Fruit fly (Drosophila melanogaster) whole organism, prepupa: ENCODE data around the gene CG6937.

Experiments
- Blimp-1 ChIP-seq: fragments of 200-800 bp; sonication (Bioruptor generic); optimal IDR thresholded peaks from 3 replicates; lab custom pipeline; 2017; ENCODE audit warnings: missing biosample characterization, missing genetic modification characterization, mild to moderate bottlenecking, moderate library complexity, missing genetic modification reagents
- CG10669 ChIP-seq: fragments of 200-800 bp; sonication (Bioruptor generic); optimal IDR thresholded peaks from 3 replicates; lab custom pipeline; 2018; ENCODE audit warnings: missing biosample characterization, mild to moderate bottlenecking, missing genetic modification characterization, moderate library complexity
- CG11294 ChIP-seq: fragments of 200-800 bp; sonication (Bioruptor generic); IDR thresholded peaks from 2 replicates; pipeline ENCODE4 v1.3.6; 2022; ENCODE audit warnings: missing biosample characterization, missing genetic modification characterization
- CG11762 ChIP-seq: fragments of 200-800 bp; sonication (Bioruptor generic); optimal IDR thresholded peaks from 3 replicates; lab custom pipeline; 2016; ENCODE audit warnings: missing biosample characterization, missing genetic modification characterization; ENCODE audit not compliant: insufficient read depth
- CG11902 ChIP-seq: fragments of 200-800 bp; sonication (Bioruptor generic); optimal IDR thresholded peaks from 3 replicates; lab custom pipeline; 2016; ENCODE audit warnings: missing biosample characterization, missing genetic modification characterization
- CG1621 ChIP-seq: fragments of 200-800 bp; sonication (Bioruptor generic); optimal IDR thresholded peaks from 3 replicates; lab custom pipeline; 2018; ENCODE audit warnings: missing biosample characterization, mild to moderate bottlenecking, missing genetic modification characterization
- CG16779 ChIP-seq: fragments of 200-800 bp; sonication (Bioruptor generic); optimal IDR thresholded peaks from 3 replicates; lab custom pipeline; 2017; ENCODE audit warnings: missing biosample characterization, mild to moderate bottlenecking, missing genetic modification characterization
- CG3032 ChIP-seq: fragments of 200-800 bp; optimal IDR thresholded peaks from 2 replicates; lab custom pipeline; 2019; ENCODE audit warnings: missing biosample characterization, mild to moderate bottlenecking, missing genetic modification characterization, moderate library complexity
- CG31627 ChIP-seq: fragments of 200-800 bp; sonication (Bioruptor generic); optimal IDR thresholded peaks from 3 replicates; lab custom pipeline; 2016; ENCODE audit warnings: missing biosample characterization, missing genetic modification characterization
- CG32006 ChIP-seq: fragments of 200-800 bp; sonication (Bioruptor generic); optimal IDR thresholded peaks from 3 replicates; lab custom pipeline; 2017; ENCODE audit warnings: missing biosample characterization, mild to moderate bottlenecking, missing genetic modification characterization
- CG34406 ChIP-seq: fragments of 200-800 bp; sonication (Bioruptor generic); optimal IDR thresholded peaks from 3 replicates; lab custom pipeline; 2016; ENCODE audit warnings: missing biosample characterization, missing genetic modification characterization
- CG3919 ChIP-seq: fragments of 200-800 bp; sonication (Bioruptor generic); optimal IDR thresholded peaks from 3 replicates; lab custom pipeline; 2016; ENCODE audit warnings: missing biosample characterization, missing genetic modification characterization
- CG4318 ChIP-seq: fragments of 200-800 bp; sonication (Bioruptor generic); optimal IDR thresholded peaks from 3 replicates; lab custom pipeline; 2017; ENCODE audit warnings: missing biosample characterization, mild to moderate bottlenecking, missing genetic modification characterization
- CG6792 ChIP-seq: fragments of 200-800 bp; sonication (Bioruptor generic); optimal IDR thresholded peaks from 3 replicates; lab custom pipeline; 2016; ENCODE audit warnings: missing biosample characterization, missing genetic modification characterization
- CG6808 ChIP-seq: fragments of 200-800 bp; sonication (Bioruptor generic); optimal IDR thresholded peaks from 3 replicates; lab custom pipeline; 2017; ENCODE audit warnings: missing biosample characterization, missing genetic modification characterization, mild to moderate bottlenecking, moderate library complexity, missing genetic modification reagents
- CG8119 ChIP-seq: fragments of 200-800 bp; sonication (Bioruptor generic); IDR thresholded peaks from 3 replicates; pipeline ENCODE4 v1.3.6; 2022; ENCODE audit warnings: missing biosample characterization, missing genetic modification characterization
- CG8319 ChIP-seq: fragments of 200-800 bp; sonication (Bioruptor generic); optimal IDR thresholded peaks from 3 replicates; lab custom pipeline; 2016; ENCODE audit warnings: missing biosample characterization, missing genetic modification characterization
- CG8632 ChIP-seq: fragments of 200-800 bp; sonication (Bioruptor generic); optimal IDR thresholded peaks from 3 replicates; lab custom pipeline; 2016; ENCODE audit warnings: missing biosample characterization, missing genetic modification characterization
- Eip78C ChIP-seq: fragments of 200-800 bp; sonication (Bioruptor generic); peaks from one replicate; lab custom pipeline; 2016; ENCODE audit warnings: missing biosample characterization, missing genetic modification characterization
- Eip93F ChIP-seq: fragments of 200-800 bp; sonication (Bioruptor generic); optimal IDR thresholded peaks from 2 replicates; lab custom pipeline; 2016; ENCODE audit warnings: missing biosample characterization, mild to moderate bottlenecking, missing genetic modification characterization
- Ets21C ChIP-seq: fragments of 200-800 bp; sonication (Bioruptor generic); optimal IDR thresholded peaks from 3 replicates; lab custom pipeline; 2016; ENCODE audit warnings: missing biosample characterization, missing genetic modification characterization
- Ets96B ChIP-seq: fragments of 200-800 bp; optimal IDR thresholded peaks from 2 replicates; lab custom pipeline; 2019; ENCODE audit warnings: missing biosample characterization, mild to moderate bottlenecking, missing genetic modification characterization, moderate library complexity
- Gug ChIP-seq: fragments of 200-800 bp; sonication (Bioruptor generic); IDR thresholded peaks from 2 replicates; pipeline ENCODE4 v1.3.6; 2022; ENCODE audit warnings: missing biosample characterization, missing genetic modification characterization
- Hr38 ChIP-seq: sonication (Bioruptor generic); optimal IDR thresholded peaks from 2 replicates; lab custom pipeline; 2016; ENCODE audit warnings: missing biosample characterization, missing genetic modification characterization
- Hr39 ChIP-seq: fragments of 200-800 bp; sonication (Bioruptor generic); optimal IDR thresholded peaks from 2 replicates; lab custom pipeline; 2016; ENCODE audit warnings: missing biosample characterization, missing genetic modification characterization
- Hr4 ChIP-seq: fragments of 200-800 bp; sonication (Bioruptor generic); optimal IDR thresholded peaks from 3 replicates; lab custom pipeline; 2016; ENCODE audit warnings: missing biosample characterization, missing genetic modification characterization
- Lpt ChIP-seq: fragments of 200-800 bp; sonication (Bioruptor generic); optimal IDR thresholded peaks from 3 replicates; lab custom pipeline; 2016; ENCODE audit warnings: missing biosample characterization, missing genetic modification characterization
- Met ChIP-seq: fragments of 200-800 bp; sonication (Bioruptor generic); optimal IDR thresholded peaks from 3 replicates; lab custom pipeline; 2016; ENCODE audit warnings: missing biosample characterization, missing genetic modification characterization
- OdsH ChIP-seq: fragments of 200-800 bp; sonication (Bioruptor generic); optimal IDR thresholded peaks from 3 replicates; lab custom pipeline; 2016; ENCODE audit warnings: missing biosample characterization, missing genetic modification characterization
- Sox102F ChIP-seq: fragments of 200-800 bp; sonication (Bioruptor generic); optimal IDR thresholded peaks from 2 replicates; lab custom pipeline; 2016; ENCODE audit warnings: missing biosample characterization, mild to moderate bottlenecking, missing genetic modification characterization
- Sox14 ChIP-seq: fragments of 200-800 bp; sonication (Bioruptor generic); optimal IDR thresholded peaks from 3 replicates; lab custom pipeline; 2016; ENCODE audit warnings: missing biosample characterization, missing genetic modification characterization
- Sox15 ChIP-seq: fragments of 200-800 bp; sonication (Bioruptor generic); optimal IDR thresholded peaks from 3 replicates; lab custom pipeline; 2016; ENCODE audit warnings: missing biosample characterization, missing genetic modification characterization
- achi ChIP-seq: fragments of 200-800 bp; sonication (Bioruptor generic); optimal IDR thresholded peaks from 3 replicates; lab custom pipeline; 2016; ENCODE audit warnings: missing biosample characterization, missing genetic modification characterization
- cyc ChIP-seq: fragments of 200-800 bp; sonication (Bioruptor generic); optimal IDR thresholded peaks from 3 replicates; lab custom pipeline; 2016; ENCODE audit warnings: missing biosample characterization, missing genetic modification characterization
- dac ChIP-seq: fragments of 200-800 bp; sonication (Bioruptor generic); optimal IDR thresholded peaks from 2 replicates; lab custom pipeline; 2017; ENCODE audit warnings: missing biosample characterization, mild to moderate bottlenecking, missing genetic modification characterization
- dsx ChIP-seq: fragments of 200-800 bp; optimal IDR thresholded peaks from 3 replicates; lab custom pipeline; 2019; ENCODE audit warnings: missing biosample characterization, mild to moderate bottlenecking, missing genetic modification characterization, moderate library complexity; ENCODE audit not compliant: poor library complexity, severe bottlenecking
- eg ChIP-seq: fragments of 200-800 bp; sonication (Bioruptor generic); IDR thresholded peaks from 3 replicates; pipeline ENCODE4 v1.3.6; 2022; ENCODE audit warnings: missing biosample characterization, missing genetic modification characterization
- esn ChIP-seq: fragments of 200-800 bp; sonication (Bioruptor generic); optimal IDR thresholded peaks from 2 replicates; lab custom pipeline; 2016; ENCODE audit warnings: missing biosample characterization, mild to moderate bottlenecking, missing genetic modification characterization, moderate library complexity
- fkh ChIP-seq: fragments of 200-800 bp; sonication (Bioruptor generic); optimal IDR thresholded peaks from 3 replicates; lab custom pipeline; 2017; ENCODE audit warnings: missing biosample characterization, mild to moderate bottlenecking, missing genetic modification characterization, moderate library complexity
- lz ChIP-seq: fragments of 200-800 bp; sonication (Bioruptor generic); optimal IDR thresholded peaks from 3 replicates; lab custom pipeline; 2016; ENCODE audit warnings: missing biosample characterization, missing genetic modification characterization
- net ChIP-seq: fragments of 200-800 bp; sonication (Bioruptor generic); optimal IDR thresholded peaks from 3 replicates; lab custom pipeline; 2016; ENCODE audit warnings: missing biosample characterization, missing genetic modification characterization
- pdm3 ChIP-seq: fragments of 200-800 bp; sonication (Bioruptor generic); optimal IDR thresholded peaks from 3 replicates; lab custom pipeline; 2016; ENCODE audit warnings: missing biosample characterization, missing genetic modification characterization
- salr ChIP-seq, 2 experiments: fragments of 200-800 bp; sonication (Bioruptor generic); optimal IDR thresholded peaks; 3 replicates each; lab custom pipeline; 2016 to 2018; ENCODE audit warnings: missing biosample characterization in 2 of 2, missing genetic modification characterization in 2 of 2, mild to moderate bottlenecking in 1 of 2
- spab ChIP-seq: fragments of 200-800 bp; sonication (Bioruptor generic); optimal IDR thresholded peaks from 2 replicates; lab custom pipeline; 2017; ENCODE audit warnings: missing biosample characterization, mild to moderate bottlenecking, missing genetic modification characterization, missing genetic modification reagents
- ss ChIP-seq, 2 experiments: fragments of 200-800 bp; sonication (Bioruptor generic); optimal IDR thresholded peaks; 2 replicates in 1 of 2; 3 replicates in 1 of 2; lab custom pipeline; 2017 to 2018; ENCODE audit warnings: mild to moderate bottlenecking in 2 of 2, missing biosample characterization in 2 of 2, missing genetic modification characterization in 2 of 2, moderate library complexity in 1 of 2
- svp ChIP-seq: fragments of 200-800 bp; sonication (Bioruptor generic); peaks from one replicate; lab custom pipeline; 2016; ENCODE audit warnings: missing biosample characterization, missing genetic modification characterization
- topi ChIP-seq: fragments of 200-800 bp; sonication (Bioruptor generic); optimal IDR thresholded peaks from 3 replicates; lab custom pipeline; 2016; ENCODE audit warnings: missing biosample characterization, missing genetic modification characterization

Gene CG6937

DNA sequence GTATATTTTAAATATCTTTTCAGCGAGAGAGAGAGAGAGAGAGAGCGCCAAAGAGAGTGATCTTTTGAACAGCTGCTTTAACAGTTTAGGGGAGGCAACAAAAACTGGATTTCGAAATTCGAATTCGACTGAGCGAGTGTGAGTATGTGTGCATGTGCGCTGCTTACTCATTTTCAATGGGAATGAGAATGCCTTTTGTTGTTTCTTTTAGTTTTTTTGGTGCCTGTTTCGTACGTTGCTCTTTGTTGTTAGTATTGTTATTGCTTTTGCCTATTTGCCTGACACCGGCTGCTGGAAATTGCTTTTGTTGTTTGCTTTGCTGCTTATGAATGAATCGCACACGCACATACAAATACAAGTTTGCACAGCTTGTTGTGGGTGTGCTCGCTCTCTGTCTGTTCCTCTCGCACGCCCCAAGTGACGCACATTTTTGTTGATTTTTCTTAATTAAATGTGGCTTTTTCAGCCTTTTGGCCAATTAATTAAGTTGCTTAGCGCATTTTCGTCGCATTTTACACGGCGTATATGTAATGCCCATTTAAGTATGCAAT is 42.3 kb downstream of the CG6937 start (continued):
- TF ChIP-seq dac (GFP tag; lab: Kevin White, UChicago) (peak; percentile 64), CG6808 (GFP tag; lab: Kevin White, UChicago) (peak; percentile 93), pdm3 (peak; percentile 43), CG10669 (GFP tag; lab: Kevin White, UChicago) (peak; percentile 78), Hr4 (peak; percentile 49), eg (GFP tag; lab: Robert Waterston, UW) (peak; percentile 96), CG32006 (GFP tag; lab: Kevin White, UChicago) (peak; percentile 70), CG8632 (peak; percentile 56)

DNA sequence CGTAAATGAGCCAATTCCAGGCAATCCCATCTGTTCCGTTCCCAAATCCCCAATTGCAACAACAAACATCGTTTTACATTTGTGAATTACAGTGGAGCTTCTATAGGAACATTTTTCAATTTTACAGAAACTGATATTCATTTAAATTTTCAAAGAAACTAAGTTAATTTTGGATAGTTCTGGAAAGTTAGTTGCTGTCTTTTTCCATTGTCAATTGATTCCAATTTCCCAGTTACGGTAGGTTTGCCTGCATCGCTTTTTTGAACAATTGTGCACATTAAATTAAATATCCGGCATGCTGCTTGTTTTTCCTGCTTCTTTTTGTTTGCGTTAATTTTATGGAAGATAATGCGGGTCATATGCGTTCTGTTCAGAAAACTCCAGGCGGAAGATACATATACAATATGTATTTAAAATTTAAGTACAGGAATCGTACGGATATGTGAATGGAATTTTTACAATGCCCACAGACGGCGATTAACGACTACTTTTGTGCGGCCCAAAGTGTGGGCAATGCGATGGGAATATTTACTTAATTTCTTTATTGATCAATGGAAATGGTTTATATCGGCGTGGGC is 43.5 kb downstream of the CG6937 start:
- TF ChIP-seq CG6792 (GFP tag; lab: Kevin White, UChicago) (peak; percentile 72), CG32006 (GFP tag; lab: Kevin White, UChicago) (peak; percentile 29), pdm3 (peak; percentile 76), net (peak; percentile 44), Eip93F (no peak), svp (GFP tag; lab: Kevin White, UChicago) (peak; percentile 79), lz (GFP tag; lab: Kevin White, UChicago) (peak; percentile 81), achi (GFP tag; lab: Kevin White, UChicago) (peak; percentile 65), spab (no peak), CG6808 (GFP tag; lab: Kevin White, UChicago) (no peak), Hr4 (peak; percentile 51), topi (GFP tag; lab: Kevin White, UChicago) (peak; percentile 84), Hr38 (GFP tag; lab: Kevin White, UChicago) (no peak), CG16779 (tag; lab: Kevin White, UChicago) (no peak), Ets96B (tag; lab: Kevin White, UChicago) (no peak), Lpt (GFP tag; lab: Kevin White, UChicago) (no peak), Gug (no peak), CG8319 (GFP tag; lab: Kevin White, UChicago) (no peak), Blimp-1 (GFP tag; lab: Kevin White, UChicago) (peak; percentile 17), fkh (no peak), Sox102F (GFP tag; lab: Kevin White, UChicago) (peak; percentile 89), Hr39 (GFP tag; lab: Kevin White, UChicago) (peak; percentile 94), dac (GFP tag; lab: Kevin White, UChicago) (no peak), CG3032 (tag; lab: Kevin White, UChicago) (no peak), cyc (GFP tag; lab: Kevin White, UChicago) (peak; percentile 48), CG31627 (peak; percentile 95), CG8632 (peak; percentile 63), salr (GFP tag; optimal IDR thresholded peaks at IDR 0.05; lab: Kevin White, UChicago) (no peak), ss (GFP tag; optimal IDR thresholded peaks at IDR 0.05; lab: Kevin White, UChicago) (no peak), CG11902 (GFP tag; lab: Kevin White, UChicago) (peak; percentile 8), Sox15 (peak; percentile 70), CG11762 (GFP tag; lab: Kevin White, UChicago) (no peak), CG34406 (GFP tag; lab: Kevin White, UChicago) (peak; percentile 75), Sox14 (GFP tag; lab: Kevin White, UChicago) (peak; percentile 81), Ets21C (peak; percentile 81), eg (GFP tag; lab: Robert Waterston, UW) (0 out of 3 replicates have a peak, but pooled peaks have one; percentile 20), CG10669 (GFP tag; lab: Kevin White, UChicago) (no peak), Eip78C (GFP tag; lab: Kevin White, UChicago) (peak; percentile 68), dsx (no peak), CG8119 (GFP tag; lab: Robert Waterston, UW) (no peak; the same call in 2 of the 3 replicates), CG3919 (GFP tag; lab: Kevin White, UChicago) (peak; percentile 15), OdsH (GFP tag; lab: Kevin White, UChicago) (peak; percentile 71), CG11294 (no peak), CG4318 (no peak), Met (peak; percentile 91), esn (GFP tag; lab: Kevin White, UChicago) (peak; percentile 91), CG1621 (tag; lab: Kevin White, UChicago) (no peak)
